Worm (Caenorhabditis elegans): ENCODE data around the gene B0252.3.
A peak's percentile ranks its signal among the peaks of the same experiment; 100 is the strongest.

The B0252.3 gene

ce11 chrII:6926488-6926887 lies 18.9 kb upstream of the B0252.3 start (continued):
- TF ChIP-seq fkh-8 (tag; optimal IDR thresholded peaks at IDR 0.05) (peak; percentile 79), sptf-1 (tag; optimal IDR thresholded peaks at IDR 0.05) (no peak), nhr-237 (tag; optimal IDR thresholded peaks at IDR 0.05) (no peak), ceh-82 (tag; optimal IDR thresholded peaks at IDR 0.05) (peak in 2 of 3 experiments; percentile 38 to 72), lsy-2 (tag; optimal IDR thresholded peaks at IDR 0.05) (peak; percentile 26 to 77), nhr-12 (tag; optimal IDR thresholded peaks at IDR 0.05) (no peak), tlp-1 (tag; optimal IDR thresholded peaks at IDR 0.05) (no peak), C34B4.2 (tag; optimal IDR thresholded peaks at IDR 0.05) (no peak), elt-3 (tag; optimal IDR thresholded peaks at IDR 0.05) (peak in 2 of 6 experiments; percentile 33 to 44), pqm-1 (tag; optimal IDR thresholded peaks at IDR 0.05) (no peak), unc-98 (GFP tag; IDR thresholded peaks at IDR 0.05) (no peak)

ce11 chrII:6926054-6926453 lies 18.5 kb upstream of the B0252.3 start:
- no peak for TF ChIP-seq sptf-1 (tag; optimal IDR thresholded peaks at IDR 0.05)
- no peak for TF ChIP-seq C34B4.2 (tag; optimal IDR thresholded peaks at IDR 0.05)
- no peak for TF ChIP-seq egl-27 (tag; optimal IDR thresholded peaks at IDR 0.05)
- no peak for TF ChIP-seq mdl-1 (tag; optimal IDR thresholded peaks at IDR 0.05)
- TF ChIP-seq swsn-7 (tag; optimal IDR thresholded peaks at IDR 0.05) = no peak
- TF ChIP-seq nhr-90 (tag; optimal IDR thresholded peaks at IDR 0.05; ENCODE audit: poor library complexity) = no peak
- no peak for TF ChIP-seq hlh-17 (GFP tag; optimal IDR thresholded peaks at IDR 0.05; ENCODE audit: borderline replicate concordance)
- TF ChIP-seq nhr-84 (tag; optimal IDR thresholded peaks at IDR 0.05) = no peak
- no peak for TF ChIP-seq dpl-1 (GFP tag; optimal IDR thresholded peaks at IDR 0.05)
- no peak for TF ChIP-seq C16A3.4 (tag; optimal IDR thresholded peaks at IDR 0.05)
- no peak for TF ChIP-seq nhr-47 (tag; optimal IDR thresholded peaks at IDR 0.05)
- no peak for TF ChIP-seq C04F5.9 (tag; optimal IDR thresholded peaks at IDR 0.05)
- no peak for TF ChIP-seq zag-1 (tag; optimal IDR thresholded peaks at IDR 0.05)
- no peak for TF ChIP-seq fos-1 (tag; optimal IDR thresholded peaks at IDR 0.05)
- no peak for TF ChIP-seq ama-1 (optimal IDR thresholded peaks at IDR 0.05)

- TF ChIP-seq isw-1 (GFP tag; IDR thresholded peaks at IDR 0.05) (no peak), nhr-20 (tag; optimal IDR thresholded peaks at IDR 0.05) (no peak), nhr-85 (tag) (no peak), swsn-7 (tag; optimal IDR thresholded peaks at IDR 0.05) (no peak), ceh-82 (tag; optimal IDR thresholded peaks at IDR 0.05) (no peak), mab-9 (GFP tag; IDR thresholded peaks at IDR 0.05) (no peak), fkh-10 (GFP tag; optimal IDR thresholded peaks at IDR 0.05) (no peak), ceh-63 (GFP tag; optimal IDR thresholded peaks at IDR 0.05) (no peak), unc-86 (tag; optimal IDR thresholded peaks at IDR 0.05) (no peak), Y116A8C.19 (tag; optimal IDR thresholded peaks at IDR 0.05; ENCODE audit: borderline replicate concordance) (no peak), nhr-12 (tag; optimal IDR thresholded peaks at IDR 0.05) (no peak), tbx-2 (tag; optimal IDR thresholded peaks at IDR 0.05) (no peak), efl-1 (optimal IDR thresholded peaks at IDR 0.05) (no peak), efl-1 (GFP tag; optimal IDR thresholded peaks at IDR 0.05 in 1 of 2) (no peak), efl-3 (GFP tag; optimal IDR thresholded peaks at IDR 0.05) (no peak), sox-4 (tag; optimal IDR thresholded peaks at IDR 0.05) (no peak), lin-15B (tag; optimal IDR thresholded peaks at IDR 0.05) (no peak), lsy-2 (tag; optimal IDR thresholded peaks at IDR 0.05) (no peak)
Measured at ce11 chrII:6923792-6924191, 16.2 kb upstream of the B0252.3 start.

ce11 chrII:6919363-6919851 lies 11.8 kb upstream of the B0252.3 start, which contains the start of gene B0252.1:
Gene B0252.1 (plus strand): TSS chrII:6919680.
- TF ChIP-seq egl-13 (tag; optimal IDR thresholded peaks at IDR 0.05) (no peak), unc-98 (GFP tag; IDR thresholded peaks at IDR 0.05) (no peak), lin-14 (GFP tag; optimal IDR thresholded peaks at IDR 0.05) (no peak), mef-2 (tag; optimal IDR thresholded peaks at IDR 0.05) (no peak), pqm-1 (tag; optimal IDR thresholded peaks at IDR 0.05) (no peak), lin-13 (GFP tag; optimal IDR thresholded peaks at IDR 0.05) (no peak), egl-27 (tag; optimal IDR thresholded peaks at IDR 0.05) (no peak), fkh-4 (tag; optimal IDR thresholded peaks at IDR 0.05; ENCODE audit: borderline replicate concordance) (no peak), snpc-4 (tag; optimal IDR thresholded peaks at IDR 0.05) (no peak), C34B4.2 (tag; optimal IDR thresholded peaks at IDR 0.05) (no peak), fos-1 (tag; optimal IDR thresholded peaks at IDR 0.05) (no peak), elt-2 (tag; optimal IDR thresholded peaks at IDR 0.05) (no peak), ceh-90 (tag; optimal IDR thresholded peaks at IDR 0.05) (no peak), unc-30 (tag; optimal IDR thresholded peaks at IDR 0.05) (no peak)

Data from whole organism, L1 larva.